Worm (Caenorhabditis elegans): ENCODE data around the gene C08F8.9.

Gene C08F8.9

DNA sequence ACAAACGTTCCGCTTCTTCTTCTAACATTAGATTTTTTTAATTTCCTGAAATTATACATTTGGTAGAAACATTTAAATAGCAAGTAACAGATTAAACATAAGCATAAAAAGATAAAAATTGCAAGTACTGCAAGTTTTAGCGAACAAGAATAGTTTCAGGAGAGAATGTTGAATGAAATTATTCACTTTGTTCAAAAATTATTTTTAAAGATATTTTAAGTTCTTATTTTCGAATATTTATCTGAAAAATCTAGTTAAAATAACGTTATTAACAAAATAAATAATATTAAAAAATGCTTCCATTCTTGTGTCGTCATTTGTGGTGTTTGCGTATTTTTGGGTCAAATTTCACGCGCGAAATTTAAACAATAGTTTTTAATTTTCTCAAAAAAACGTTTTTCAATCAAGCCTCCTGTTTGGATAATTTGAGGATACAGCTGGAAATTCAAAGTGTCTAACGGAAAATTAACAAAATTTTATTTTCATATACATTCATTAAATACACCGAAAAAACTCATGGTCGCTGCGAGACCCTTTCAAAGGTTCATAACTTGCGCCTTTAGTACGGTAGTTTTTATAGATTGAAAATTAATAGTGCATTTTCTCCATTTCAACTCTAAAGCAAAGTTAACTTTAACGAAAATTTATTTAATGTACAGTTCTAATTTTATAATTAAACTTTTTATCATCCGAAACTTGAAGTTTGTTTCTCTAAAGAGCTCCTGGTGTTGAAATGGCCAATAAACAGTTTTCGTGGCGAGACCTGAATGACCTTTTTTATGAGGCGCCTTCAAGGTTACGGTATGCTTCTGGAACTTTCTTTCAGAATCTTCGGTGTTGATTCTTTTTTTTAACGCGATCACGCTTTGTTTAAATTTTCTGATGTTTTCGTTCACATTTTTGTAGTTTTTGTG, 35.8 kb downstream of the C08F8.9 start, which contains the start of gene skih-2:
Gene skih-2, minus strand, starts transcription at position 51 of the 914 bp plus-strand sequence.
- TF ChIP-seq unc-62 (GFP tag; optimal IDR thresholded peaks at IDR 0.05), result no peak

DNA sequence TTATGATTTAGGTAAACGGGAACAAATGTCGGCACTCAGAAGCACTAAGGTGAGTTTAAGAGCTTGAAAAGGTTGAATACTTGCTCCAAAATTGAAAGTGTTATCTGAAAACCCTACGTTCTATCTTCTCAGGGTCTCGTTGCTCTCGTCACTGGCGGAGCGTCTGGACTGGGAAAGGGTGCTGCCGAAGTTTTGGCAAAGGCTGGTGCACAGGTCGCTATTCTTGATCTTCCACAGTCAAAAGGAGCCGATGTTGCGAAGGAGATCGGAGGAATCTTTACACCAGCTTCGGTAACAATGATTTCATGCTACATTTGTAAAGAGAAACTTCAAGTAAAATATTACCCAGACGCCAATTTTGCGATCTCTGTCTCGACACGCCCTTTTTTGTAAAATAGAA, 47.1 kb downstream of the C08F8.9 start, which contains the start of gene ard-1:
Gene ard-1, plus strand, starts transcription at position 12 of the 400 bp plus-strand sequence.
- no peak for TF ChIP-seq unc-62 (GFP tag; optimal IDR thresholded peaks at IDR 0.05)

DNA sequence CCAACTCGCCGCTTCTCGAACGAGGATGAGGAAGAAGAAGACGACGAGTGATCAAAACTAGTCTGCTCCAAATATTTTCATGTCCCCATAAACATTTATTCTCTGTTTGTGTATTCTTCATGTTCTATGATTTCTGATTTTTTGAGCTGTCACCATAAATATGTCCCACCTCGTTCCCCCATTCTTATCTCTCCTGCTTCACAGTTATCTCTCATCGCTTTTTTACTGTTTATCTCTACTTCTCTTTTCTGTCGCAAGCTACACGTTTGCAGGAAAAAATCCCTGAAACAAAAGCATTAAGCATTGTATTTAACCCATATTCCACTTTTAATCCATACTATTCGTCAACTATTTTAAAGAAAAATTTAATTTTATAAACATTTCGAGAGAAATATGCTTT, 47.6 kb downstream of the C08F8.9 start:
- no peak for TF ChIP-seq unc-62 (GFP tag; optimal IDR thresholded peaks at IDR 0.05)
